Worm (Caenorhabditis elegans) whole organism, L1 larva: Measurements from ENCODE around the gene lec-3.
A peak's percentile ranks its signal among the peaks of the same experiment; 100 is the strongest.
"Not testable (repeated sequence)": the region's sequence is repeated elsewhere in the genome, so short reads cannot be mapped to it uniquely, and the experiment has no call there.

Source experiments
- C34B4.2 ChIP-seq: sonication (generic microtip); optimal IDR thresholded peaks from 2 replicates; lab custom pipeline; 2017; ENCODE audit warnings: mild to moderate bottlenecking, missing genetic modification characterization, missing compliant biosample characterization
- alr-1 ChIP-seq: fragments of 200-800 bp; sonication (Bioruptor generic); optimal IDR thresholded peaks from 2 replicates; lab custom pipeline; 2018; ENCODE audit warnings: borderline replicate concordance, mild to moderate bottlenecking, missing genetic modification characterization, missing compliant biosample characterization
- ama-1 ChIP-seq: fragments of 150-350 bp; optimal IDR thresholded peaks from 2 replicates; lab custom pipeline; 2014
- ceh-8 ChIP-seq: fragments of 200-800 bp; sonication (Bioruptor generic); optimal IDR thresholded peaks from 2 replicates; lab custom pipeline; 2018; ENCODE audit warnings: mild to moderate bottlenecking, missing genetic modification characterization, moderate library complexity, missing compliant biosample characterization
- ces-1 ChIP-seq: fragments of 150-350 bp; optimal IDR thresholded peaks from 2 replicates; lab custom pipeline; 2014; ENCODE audit warnings: missing biosample characterization, missing genetic modification reagents, missing genetic modification characterization
- dsc-1 ChIP-seq: sonication (generic microtip); optimal IDR thresholded peaks from 2 replicates; lab custom pipeline; 2016; ENCODE audit warnings: mild to moderate bottlenecking, missing genetic modification characterization, missing compliant biosample characterization
- egl-27 ChIP-seq, 2 experiments: fragments of 150-350 bp in 1 of 2; sonication (generic microtip); optimal IDR thresholded peaks; 3 replicates each; lab custom pipeline; 2017 to 2018; ENCODE audit warnings: missing biosample characterization in 2 of 2, missing genetic modification characterization in 2 of 2, missing genetic modification reagents in 2 of 2
- elt-2 ChIP-seq: sonication (generic microtip); optimal IDR thresholded peaks from 2 replicates; lab custom pipeline; 2016; ENCODE audit warnings: missing genetic modification characterization, mild to moderate bottlenecking, inconsistent platforms, missing compliant biosample characterization, missing genetic modification reagents
- elt-3 ChIP-seq, 6 experiments: fragments of 150-350 bp in 1 of 6; sonication (generic microtip); optimal IDR thresholded peaks; 2 replicates each; lab custom pipeline; 2017 to 2018; ENCODE audit warnings: missing biosample characterization in 6 of 6, missing genetic modification characterization in 6 of 6, inconsistent platforms in 1 of 6
- ets-5 ChIP-seq: fragments of 200-800 bp; sonication (Bioruptor generic); IDR thresholded peaks from 2 replicates; pipeline ENCODE4 v1.3.6; 2022; ENCODE audit warnings: missing genetic modification characterization, missing compliant biosample characterization
- fkh-10 ChIP-seq: sonication (generic microtip); optimal IDR thresholded peaks from 2 replicates; lab custom pipeline; 2017; ENCODE audit warnings: missing biosample characterization, missing genetic modification reagents, missing genetic modification characterization
- fkh-4 ChIP-seq: sonication (generic microtip); optimal IDR thresholded peaks from 2 replicates; lab custom pipeline; 2016; ENCODE audit warnings: missing compliant biosample characterization, missing genetic modification characterization, borderline replicate concordance
- fkh-8 ChIP-seq: sonication (generic microtip); optimal IDR thresholded peaks from 2 replicates; lab custom pipeline; 2016; ENCODE audit warnings: mild to moderate bottlenecking, missing genetic modification characterization, missing compliant biosample characterization
- grh-1 ChIP-seq: fragments of 200-800 bp; sonication (Bioruptor generic); IDR thresholded peaks from 2 replicates; pipeline ENCODE4 v1.3.6; 2022; ENCODE audit warnings: missing genetic modification reagents, missing genetic modification characterization, missing compliant biosample characterization
- hpl-2 ChIP-seq: fragments of 150-350 bp; optimal IDR thresholded peaks from 2 replicates; lab custom pipeline; 2014; ENCODE audit warnings: missing biosample characterization, missing genetic modification reagents, missing genetic modification characterization
- isw-1 ChIP-seq: fragments of 200-800 bp; sonication (Bioruptor generic); IDR thresholded peaks from 2 replicates; pipeline ENCODE4 v1.3.6; 2022; ENCODE audit warnings: missing genetic modification characterization, missing compliant biosample characterization
- lin-15B ChIP-seq: fragments of 150-350 bp; sonication (generic microtip); optimal IDR thresholded peaks from 3 replicates; lab custom pipeline; 2014; ENCODE audit warnings: missing biosample characterization, missing genetic modification characterization
- lin-35 ChIP-seq, 2 experiments: fragments of 150-350 bp; optimal IDR thresholded peaks; 2 replicates each; lab custom pipeline; 2014; ENCODE audit warnings: missing biosample characterization in 2 of 2, missing genetic modification characterization in 2 of 2, missing genetic modification reagents in 2 of 2
- lin-39 ChIP-seq: fragments of 150-350 bp; optimal IDR thresholded peaks from 2 replicates; lab custom pipeline; 2014; ENCODE audit warnings: missing biosample characterization, missing genetic modification reagents, missing genetic modification characterization
- lsy-2 ChIP-seq, 2 experiments: fragments of 150-350 bp; optimal IDR thresholded peaks; 2 replicates each; lab custom pipeline; 2014; ENCODE audit warnings: missing biosample characterization in 2 of 2, missing genetic modification characterization in 2 of 2
- mab-9 ChIP-seq: fragments of 200-800 bp; sonication (Bioruptor generic); IDR thresholded peaks from 2 replicates; pipeline ENCODE4 v1.3.6; 2022; ENCODE audit warnings: missing genetic modification reagents, missing genetic modification characterization, missing compliant biosample characterization
- mef-2 ChIP-seq: fragments of 150-350 bp; optimal IDR thresholded peaks from 2 replicates; lab custom pipeline; 2014; ENCODE audit warnings: missing biosample characterization, missing genetic modification characterization
- mep-1 ChIP-seq: fragments of 150-350 bp; optimal IDR thresholded peaks from 2 replicates; lab custom pipeline; 2014; ENCODE audit warnings: missing biosample characterization, missing genetic modification characterization
- nhr-11 ChIP-seq: fragments of 150-350 bp; optimal IDR thresholded peaks from 2 replicates; lab custom pipeline; 2014; ENCODE audit warnings: missing biosample characterization, missing genetic modification characterization
- nhr-12 ChIP-seq: sonication (generic microtip); optimal IDR thresholded peaks from 2 replicates; lab custom pipeline; 2017; ENCODE audit warnings: missing biosample characterization, missing genetic modification characterization
- nhr-19 ChIP-seq: fragments of 200-800 bp; sonication (Bioruptor generic); conservative IDR thresholded peaks from 2 replicates; pipeline ENCODE4 v1.3.6; 2022; ENCODE audit warnings: missing genetic modification characterization, missing compliant biosample characterization
- nhr-47 ChIP-seq: sonication (generic microtip); optimal IDR thresholded peaks from 2 replicates; lab custom pipeline; 2016; ENCODE audit warnings: mild to moderate bottlenecking, missing genetic modification characterization, moderate library complexity, missing compliant biosample characterization
- nhr-71 ChIP-seq: sonication (generic microtip); optimal IDR thresholded peaks from 2 replicates; lab custom pipeline; 2016; ENCODE audit warnings: mild to moderate bottlenecking, missing genetic modification characterization, moderate library complexity, missing compliant biosample characterization
- nhr-76 ChIP-seq: sonication (generic microtip); optimal IDR thresholded peaks from 2 replicates; lab custom pipeline; 2017; ENCODE audit warnings: missing biosample characterization, missing genetic modification characterization
- nhr-77 ChIP-seq: fragments of 150-350 bp; optimal IDR thresholded peaks from 2 replicates; lab custom pipeline; 2014; ENCODE audit warnings: missing biosample characterization, missing genetic modification characterization
- nhr-84 ChIP-seq: sonication (generic microtip); optimal IDR thresholded peaks from 2 replicates; lab custom pipeline; 2017; ENCODE audit warnings: missing biosample characterization, missing genetic modification characterization
- nhr-85 ChIP-seq: sonication (generic microtip); peaks from one replicate; lab custom pipeline; 2016; ENCODE audit warnings: missing genetic modification characterization, inconsistent platforms, missing compliant biosample characterization
- nhr-90 ChIP-seq: sonication (generic microtip); optimal IDR thresholded peaks from 2 replicates; lab custom pipeline; 2016; ENCODE audit warnings: mild to moderate bottlenecking, missing genetic modification characterization, missing compliant biosample characterization; ENCODE audit not compliant: poor library complexity
- pag-3 ChIP-seq: sonication (generic microtip); optimal IDR thresholded peaks from 2 replicates; lab custom pipeline; 2017; ENCODE audit warnings: missing genetic modification characterization, mild to moderate bottlenecking, missing compliant biosample characterization, antibody characterized with exemption, borderline replicate concordance; ENCODE audit not compliant: insufficient read depth
- skn-1 ChIP-seq: fragments of 150-350 bp; optimal IDR thresholded peaks from 2 replicates; lab custom pipeline; 2014; ENCODE audit warnings: missing biosample characterization, missing genetic modification characterization
- snpc-4 ChIP-seq: fragments of 150-350 bp; optimal IDR thresholded peaks from 2 replicates; lab custom pipeline; 2014; ENCODE audit warnings: missing biosample characterization, missing genetic modification characterization
- sptf-1 ChIP-seq: fragments of 150-350 bp; optimal IDR thresholded peaks from 2 replicates; lab custom pipeline; 2014; ENCODE audit warnings: missing biosample characterization, missing genetic modification characterization
- unc-130 ChIP-seq: fragments of 150-350 bp; optimal IDR thresholded peaks from 2 replicates; lab custom pipeline; 2017; ENCODE audit warnings: missing biosample characterization, missing genetic modification characterization, inconsistent platforms
- unc-30 ChIP-seq: sonication (generic microtip); optimal IDR thresholded peaks from 2 replicates; lab custom pipeline; 2017; ENCODE audit warnings: missing biosample characterization, missing genetic modification characterization
- unc-98 ChIP-seq: fragments of 200-800 bp; sonication (Bioruptor generic); IDR thresholded peaks from 2 replicates; pipeline ENCODE4 v1.3.6; 2022; ENCODE audit warnings: missing genetic modification characterization, missing compliant biosample characterization
- vab-15 ChIP-seq: sonication (generic microtip); optimal IDR thresholded peaks from 2 replicates; lab custom pipeline; 2017; ENCODE audit warnings: missing genotype, mild to moderate bottlenecking, missing genetic modification characterization, missing compliant biosample characterization
- xbp-1 ChIP-seq: sonication (generic microtip); optimal IDR thresholded peaks from 2 replicates; lab custom pipeline; 2016; ENCODE audit warnings: missing genetic modification characterization, missing compliant biosample characterization
- zag-1 ChIP-seq: fragments of 150-350 bp; optimal IDR thresholded peaks from 2 replicates; lab custom pipeline; 2014; ENCODE audit warnings: missing biosample characterization, missing genetic modification characterization
- zip-4 ChIP-seq: fragments of 200-800 bp; sonication (Bioruptor generic); optimal IDR thresholded peaks from 2 replicates; lab custom pipeline; 2018; ENCODE audit warnings: mild to moderate bottlenecking, missing genetic modification characterization, moderate library complexity, missing compliant biosample characterization
- ztf-11 ChIP-seq, 2 experiments: sonication (generic microtip); optimal IDR thresholded peaks; 2 replicates each; lab custom pipeline; 2016 to 2017; ENCODE audit warnings: missing genetic modification characterization in 2 of 2, missing biosample characterization in 1 of 2, missing compliant biosample characterization in 1 of 2
- ztf-4 ChIP-seq: fragments of 150-350 bp; optimal IDR thresholded peaks from 2 replicates; lab custom pipeline; 2014; ENCODE audit warnings: missing biosample characterization, missing genetic modification characterization

The lec-3 gene

ce11 chrII:10006266-10006665 lies 15.4 kb downstream of the lec-3 start, which contains the start of gene ZK892.4:
Gene ZK892.4, plus strand, starts transcription at chrII:10006566.
- TF ChIP-seq snpc-4 (tag; lab: Kevin White, UChicago); nhr-19 (GFP tag; lab: Robert Waterston, UW); elt-2 (tag; lab: Kevin White, UChicago): not testable (repeated sequence)

- TF ChIP-seq lsy-2 (tag; optimal IDR thresholded peaks at IDR 0.05; lab: Kevin White, UChicago) (no peak), sptf-1 (tag; lab: Kevin White, UChicago) (no peak), skn-1 (no peak), alr-1 (tag; lab: Kevin White, UChicago) (no peak), mab-9 (no peak), vab-15 (tag; lab: Kevin White, UChicago) (no peak), fkh-8 (no peak), zag-1 (tag; lab: Kevin White, UChicago) (no peak), ama-1 (lab: Kevin White, UChicago) (no peak), ets-5 (no peak), ceh-8 (GFP tag; lab: Kevin White, UChicago) (no peak), snpc-4 (tag; lab: Kevin White, UChicago) (no peak), nhr-12 (tag; lab: Kevin White, UChicago) (no peak), unc-30 (tag; lab: Kevin White, UChicago) (no peak), nhr-47 (tag; lab: Kevin White, UChicago) (no peak), nhr-77 (tag; lab: Kevin White, UChicago) (no peak), isw-1 (GFP tag; lab: Robert Waterston, UW) (no peak), ztf-4 (tag; lab: Kevin White, UChicago) (no peak)
Measured at ce11 chrII:10007917-10008316, 17.0 kb downstream of the lec-3 start, which contains the start of gene ZK892.5. Gene ZK892.5, plus strand, starts transcription at chrII:10008217.

- TF ChIP-seq unc-130 (tag; lab: Kevin White, UChicago) (no peak), sptf-1 (tag; lab: Kevin White, UChicago) (no peak)
Measured at ce11 chrII:10008552-10008951, 17.6 kb downstream of the lec-3 start.

ce11 chrII:10010914-10011313 lies 20.0 kb downstream of the lec-3 start:
- TF ChIP-seq nhr-77 (tag; lab: Kevin White, UChicago) (no peak), lin-35 (GFP tag; optimal IDR thresholded peaks at IDR 0.05; lab: Kevin White, UChicago) (no peak), lsy-2 (tag; optimal IDR thresholded peaks at IDR 0.05; lab: Kevin White, UChicago) (no peak), dsc-1 (no peak), egl-27 (tag; optimal IDR thresholded peaks at IDR 0.05; lab: Kevin White, UChicago) (no peak), hpl-2 (no peak), nhr-11 (tag; lab: Kevin White, UChicago) (no peak), sptf-1 (tag; lab: Kevin White, UChicago) (no peak), ztf-11 (tag; optimal IDR thresholded peaks at IDR 0.05; lab: Kevin White, UChicago) (no peak), zip-4 (GFP tag; lab: Kevin White, UChicago) (no peak), zag-1 (tag; lab: Kevin White, UChicago) (no peak), nhr-71 (tag; lab: Kevin White, UChicago) (peak; percentile 40), nhr-90 (tag; lab: Kevin White, UChicago) (peak; percentile 52), nhr-84 (no peak), unc-98 (GFP tag; lab: Robert Waterston, UW) (no peak), nhr-12 (tag; lab: Kevin White, UChicago) (no peak), lin-39 (no peak), nhr-76 (tag; lab: Kevin White, UChicago) (no peak), fkh-8 (no peak), ztf-4 (tag; lab: Kevin White, UChicago) (no peak), ces-1 (GFP tag; lab: Kevin White, UChicago) (no peak), nhr-85 (tag; lab: Kevin White, UChicago) (peak; percentile 76), xbp-1 (tag; lab: Kevin White, UChicago) (no peak), C34B4.2 (no peak), pag-3 (tag; lab: Kevin White, UChicago) (no peak), fkh-4 (tag; lab: Kevin White, UChicago) (no peak), elt-3 (tag; optimal IDR thresholded peaks at IDR 0.05; lab: Kevin White, UChicago) (peak in 5 of 6 experiments; percentile 0 to 80 (median 42)), fkh-10 (GFP tag; lab: Kevin White, UChicago) (no peak), vab-15 (tag; lab: Kevin White, UChicago) (no peak), lin-15B (no peak), mep-1 (tag; lab: Kevin White, UChicago) (no peak), ceh-8 (GFP tag; lab: Kevin White, UChicago) (no peak), grh-1 (no peak), mef-2 (tag; lab: Kevin White, UChicago) (no peak)
